Worm (Caenorhabditis elegans): ENCODE data around the gene Y73C8B.3.

The Y73C8B.3 gene

ce11 chrV:3176161-3176560 is 16.9 kb downstream of the Y73C8B.3 start, which contains the start of gene srab-8:
TSS of gene srab-8 (plus strand) at chrV:3176461.
- TF ChIP-seq M03D4.4 (tag; optimal IDR thresholded peaks at IDR 0.05) (no peak), sem-2 (GFP tag; optimal IDR thresholded peaks at IDR 0.05) (no peak), nhr-28 (tag; optimal IDR thresholded peaks at IDR 0.05) (no peak), zip-8 (tag; optimal IDR thresholded peaks at IDR 0.05) (no peak)

ce11 chrV:3171625-3172024 is 21.4 kb downstream of the Y73C8B.3 start:
- TF ChIP-seq mab-5 (tag; optimal IDR thresholded peaks at IDR 0.05) (no peak), snpc-4 (tag; optimal IDR thresholded peaks at IDR 0.05) (no peak)

- TF ChIP-seq nhr-12 (tag; optimal IDR thresholded peaks at IDR 0.05), result no peak
- no peak for TF ChIP-seq unc-62 (GFP tag; optimal IDR thresholded peaks at IDR 0.05)
- no peak for TF ChIP-seq mep-1 (tag; optimal IDR thresholded peaks at IDR 0.05)
- no peak for TF ChIP-seq sptf-1 (tag; optimal IDR thresholded peaks at IDR 0.05)
- no peak for TF ChIP-seq ztf-11 (tag; optimal IDR thresholded peaks at IDR 0.05)
- TF ChIP-seq hlh-1 (tag; optimal IDR thresholded peaks at IDR 0.05), result no peak
- TF ChIP-seq nhr-237 (tag; optimal IDR thresholded peaks at IDR 0.05), result no peak
- TF ChIP-seq mls-2 (tag; optimal IDR thresholded peaks at IDR 0.05), result no peak
- no peak for TF ChIP-seq lsy-2 (tag; optimal IDR thresholded peaks at IDR 0.05)
- no peak for TF ChIP-seq tbx-8 (GFP tag; optimal IDR thresholded peaks at IDR 0.05)
- TF ChIP-seq blmp-1 (tag; optimal IDR thresholded peaks at IDR 0.05), result no peak
These were observed 23.2 kb downstream of the Y73C8B.3 start, which contains the start of gene srbc-6 for ce11 chrV:3169838-3170237. TSS of gene srbc-6 (plus strand) at chrV:3170138.

- no peak for TF ChIP-seq M03D4.4 (tag; optimal IDR thresholded peaks at IDR 0.05)
- no peak for TF ChIP-seq elt-1 (tag; optimal IDR thresholded peaks at IDR 0.05; ENCODE audit: borderline replicate concordance, insufficient read depth)
- no peak for TF ChIP-seq ces-1 (GFP tag; optimal IDR thresholded peaks at IDR 0.05)
- no peak for TF ChIP-seq sptf-1 (tag; optimal IDR thresholded peaks at IDR 0.05)
- TF ChIP-seq blmp-1 (tag; optimal IDR thresholded peaks at IDR 0.05), result no peak
- TF ChIP-seq ceh-43 (GFP tag; optimal IDR thresholded peaks at IDR 0.05), result no peak
- no peak for TF ChIP-seq mab-5 (tag; optimal IDR thresholded peaks at IDR 0.05)
- TF ChIP-seq unc-120 (tag; optimal IDR thresholded peaks at IDR 0.05; ENCODE audit: poor library complexity, severe bottlenecking), result no peak
- no peak for TF ChIP-seq pha-4 (tag; optimal IDR thresholded peaks at IDR 0.05)
- TF ChIP-seq flh-1 (GFP tag; optimal IDR thresholded peaks at IDR 0.05), result no peak
- TF ChIP-seq unc-62 (GFP tag; optimal IDR thresholded peaks at IDR 0.05), result no peak
- TF ChIP-seq bed-3 (GFP tag; optimal IDR thresholded peaks at IDR 0.05), result no peak
- no peak for TF ChIP-seq elt-3 (tag; optimal IDR thresholded peaks at IDR 0.05)
- TF ChIP-seq nhr-2 (tag; optimal IDR thresholded peaks at IDR 0.05), result no peak
- no peak for TF ChIP-seq cnd-1 (tag; optimal IDR thresholded peaks at IDR 0.05)
- TF ChIP-seq nhr-76 (tag; optimal IDR thresholded peaks at IDR 0.05), result no peak
- no peak for TF ChIP-seq mep-1 (tag; optimal IDR thresholded peaks at IDR 0.05)
- no peak for TF ChIP-seq unc-39 (tag; optimal IDR thresholded peaks at IDR 0.05)
These were observed 24.4 kb downstream of the Y73C8B.3 start, which contains the start of gene C36C5.15 for ce11 chrV:3168650-3169049. TSS of gene C36C5.15 (minus strand) at chrV:3168750.

- TF ChIP-seq ceh-83 (GFP tag; optimal IDR thresholded peaks at IDR 0.05) (no peak), tbx-8 (GFP tag; optimal IDR thresholded peaks at IDR 0.05) (no peak), elt-1 (tag; optimal IDR thresholded peaks at IDR 0.05; ENCODE audit: borderline replicate concordance, insufficient read depth) (no peak), mls-2 (tag; optimal IDR thresholded peaks at IDR 0.05) (no peak), nhr-2 (tag; optimal IDR thresholded peaks at IDR 0.05) (no peak), lsy-2 (tag; optimal IDR thresholded peaks at IDR 0.05) (no peak), unc-62 (GFP tag; optimal IDR thresholded peaks at IDR 0.05) (no peak), M03D4.4 (tag; optimal IDR thresholded peaks at IDR 0.05) (no peak)
These were observed 26.8 kb downstream of the Y73C8B.3 start, which contains the start of gene C36C5.4 for ce11 chrV:3166260-3166659. TSS of gene C36C5.4 (plus strand) at chrV:3166560.

ce11 chrV:3165438-3165837 is 27.6 kb downstream of the Y73C8B.3 start, which contains the start of gene C36C5.14:
TSS of gene C36C5.14 (minus strand) at chrV:3165538.
- TF ChIP-seq nhr-237 (tag; optimal IDR thresholded peaks at IDR 0.05) (no peak), lsy-2 (tag; optimal IDR thresholded peaks at IDR 0.05) (no peak), ztf-11 (tag; optimal IDR thresholded peaks at IDR 0.05) (no peak), nhr-28 (tag; optimal IDR thresholded peaks at IDR 0.05) (no peak), nhr-12 (tag; optimal IDR thresholded peaks at IDR 0.05) (no peak), cnd-1 (tag; optimal IDR thresholded peaks at IDR 0.05) (no peak)
